Fruit fly (Drosophila melanogaster) whole organism, embryonic: ENCODE measurements around the gene CG8379.

Source experiments
- Awh ChIP-seq: fragments of 200-800 bp; sonication (Bioruptor generic); IDR thresholded peaks from 2 replicates; pipeline ENCODE4, ENCODE4 v1.3.6; 2022; ENCODE audit warnings: missing biosample characterization, missing genetic modification characterization
- Blimp-1 ChIP-seq: fragments of 200-800 bp; sonication (Bioruptor generic); optimal IDR thresholded peaks from 3 replicates; lab custom pipeline; 2018; ENCODE audit warnings: missing biosample characterization, missing genetic modification characterization, mild to moderate bottlenecking, moderate library complexity, missing genetic modification reagents
- CG10147 ChIP-seq: fragments of 200-800 bp; sonication (Bioruptor generic); optimal IDR thresholded peaks from 2 replicates; lab custom pipeline; 2019; ENCODE audit warnings: missing biosample characterization, mild to moderate bottlenecking, missing genetic modification characterization, moderate library complexity
- CG10267 ChIP-seq: fragments of 200-800 bp; sonication (Bioruptor generic); optimal IDR thresholded peaks from 2 replicates; lab custom pipeline; 2018; ENCODE audit warnings: missing biosample characterization, mild to moderate bottlenecking, missing genetic modification characterization, moderate library complexity
- CG10654 ChIP-seq: fragments of 200-800 bp; sonication (Bioruptor generic); optimal IDR thresholded peaks from 2 replicates; lab custom pipeline; 2016; ENCODE audit warnings: missing biosample characterization, missing genetic modification characterization
- CG11085 ChIP-seq: fragments of 200-800 bp; sonication (Bioruptor generic); IDR thresholded peaks from 2 replicates; pipeline ENCODE4 v1.3.6; 2022; ENCODE audit warnings: missing biosample characterization, missing genetic modification characterization
- CG11093 ChIP-seq: fragments of 200-800 bp; sonication (Bioruptor generic); IDR thresholded peaks from 3 replicates; pipeline ENCODE4 v1.3.6; 2022; ENCODE audit warnings: missing biosample characterization, missing genetic modification characterization
- CG11247 ChIP-seq: fragments of 200-800 bp; sonication (Bioruptor generic); IDR thresholded peaks from 2 replicates; pipeline ENCODE4 v1.3.6; 2022; ENCODE audit warnings: missing biosample characterization, missing genetic modification characterization
- CG11696 ChIP-seq: fragments of 200-800 bp; sonication (Bioruptor generic); IDR thresholded peaks from 2 replicates; pipeline ENCODE4 v1.3.6; 2022; ENCODE audit warnings: missing biosample characterization, missing genetic modification characterization
- CG12219 ChIP-seq: fragments of 200-800 bp; sonication (Bioruptor generic); optimal IDR thresholded peaks from 3 replicates; lab custom pipeline; 2018; ENCODE audit warnings: missing biosample characterization, mild to moderate bottlenecking, missing genetic modification characterization
- CG12299 ChIP-seq: fragments of 200-800 bp; sonication (Bioruptor generic); optimal IDR thresholded peaks from 2 replicates; lab custom pipeline; 2018; ENCODE audit warnings: missing biosample characterization, mild to moderate bottlenecking, missing genetic modification characterization
- CG13775 ChIP-seq: fragments of 200-800 bp; sonication (Bioruptor generic); optimal IDR thresholded peaks from 3 replicates; lab custom pipeline; 2017; ENCODE audit warnings: missing biosample characterization, mild to moderate bottlenecking, missing genetic modification characterization
- CG1529 ChIP-seq: fragments of 200-800 bp; sonication (Bioruptor generic); optimal IDR thresholded peaks from 3 replicates; lab custom pipeline; 2018; ENCODE audit warnings: missing biosample characterization, missing genetic modification characterization
- CG17612 ChIP-seq: fragments of 200-800 bp; sonication (Bioruptor generic); IDR thresholded peaks from 2 replicates; pipeline ENCODE4 v1.3.6; 2022; ENCODE audit warnings: missing biosample characterization, missing genetic modification characterization
- CG17912 ChIP-seq: fragments of 200-800 bp; sonication (Bioruptor generic); optimal IDR thresholded peaks from 2 replicates; lab custom pipeline; 2018; ENCODE audit warnings: missing biosample characterization, mild to moderate bottlenecking, missing genetic modification characterization
- CG18476 ChIP-seq: fragments of 200-800 bp; sonication (Bioruptor generic); optimal IDR thresholded peaks from 2 replicates; lab custom pipeline; 2016; ENCODE audit warnings: missing biosample characterization, mild to moderate bottlenecking, missing genetic modification characterization
- CG2116 ChIP-seq: fragments of 200-800 bp; sonication (Bioruptor generic); optimal IDR thresholded peaks from 3 replicates; lab custom pipeline; 2018; ENCODE audit warnings: missing biosample characterization, mild to moderate bottlenecking, missing genetic modification characterization
- CG2129 ChIP-seq: fragments of 200-800 bp; sonication (Bioruptor generic); IDR thresholded peaks from 2 replicates; pipeline ENCODE4 v1.3.6; 2022; ENCODE audit warnings: missing biosample characterization, missing genetic modification characterization; ENCODE audit not compliant: partially characterized antibody
- CG2199 ChIP-seq: fragments of 200-800 bp; sonication (Bioruptor generic); IDR thresholded peaks from 3 replicates; pipeline ENCODE4 v1.3.6; 2022; ENCODE audit warnings: missing biosample characterization, missing genetic modification characterization
- CG3065 ChIP-seq: fragments of 200-800 bp; sonication (Bioruptor generic); optimal IDR thresholded peaks from 2 replicates; lab custom pipeline; 2016; ENCODE audit warnings: missing biosample characterization, missing genetic modification characterization
- CG34376 ChIP-seq: fragments of 200-800 bp; sonication (Bioruptor generic); optimal IDR thresholded peaks from 2 replicates; lab custom pipeline; 2018; ENCODE audit warnings: missing biosample characterization, mild to moderate bottlenecking, missing genetic modification characterization
- CG6854 ChIP-seq: fragments of 200-800 bp; sonication (Bioruptor generic); optimal IDR thresholded peaks from 3 replicates; lab custom pipeline; 2017; ENCODE audit warnings: missing biosample characterization, mild to moderate bottlenecking, missing genetic modification characterization
- CG8944 ChIP-seq: fragments of 200-800 bp; sonication (Bioruptor generic); optimal IDR thresholded peaks from 3 replicates; lab custom pipeline; 2016; ENCODE audit warnings: missing biosample characterization, missing genetic modification characterization
- CTCF ChIP-seq: fragments of 200-800 bp; sonication (Bioruptor generic); optimal IDR thresholded peaks from 2 replicates; lab custom pipeline; 2017; ENCODE audit warnings: missing biosample characterization, mild to moderate bottlenecking, missing genetic modification characterization, moderate library complexity
- D19B ChIP-seq: fragments of 200-800 bp; sonication (Bioruptor generic); optimal IDR thresholded peaks from 2 replicates; lab custom pipeline; 2017; ENCODE audit warnings: missing biosample characterization, mild to moderate bottlenecking, missing genetic modification characterization
- Dbx ChIP-seq: fragments of 200-800 bp; sonication (Bioruptor generic); IDR thresholded peaks from 3 replicates; pipeline ENCODE4 v1.3.6; 2022; ENCODE audit warnings: missing biosample characterization, missing genetic modification characterization
- Dek ChIP-seq: fragments of 200-800 bp; sonication (Bioruptor generic); optimal IDR thresholded peaks from 3 replicates; lab custom pipeline; 2019; ENCODE audit warnings: missing biosample characterization, mild to moderate bottlenecking, missing genetic modification characterization, moderate library complexity
- Dip3 ChIP-seq: fragments of 200-800 bp; sonication (Bioruptor generic); optimal IDR thresholded peaks from 3 replicates; lab custom pipeline; 2016; ENCODE audit warnings: missing biosample characterization, missing genetic modification characterization
- ERR ChIP-seq: fragments of 200-800 bp; sonication (Bioruptor generic); optimal IDR thresholded peaks from 2 replicates; lab custom pipeline; 2016; ENCODE audit warnings: missing biosample characterization, missing genetic modification characterization
- HHEX ChIP-seq: fragments of 200-800 bp; sonication (Bioruptor generic); optimal IDR thresholded peaks from 3 replicates; lab custom pipeline; 2017; ENCODE audit warnings: missing biosample characterization, mild to moderate bottlenecking, missing genetic modification characterization, missing genetic modification reagents
- HLH54F ChIP-seq: fragments of 200-800 bp; sonication (Bioruptor generic); optimal IDR thresholded peaks from 3 replicates; lab custom pipeline; 2016; ENCODE audit warnings: missing biosample characterization, missing genetic modification characterization
- HmgZ ChIP-seq: fragments of 200-800 bp; sonication (Bioruptor generic); optimal IDR thresholded peaks from 2 replicates; lab custom pipeline; 2018; ENCODE audit warnings: missing biosample characterization, mild to moderate bottlenecking, missing genetic modification characterization
- Jarid2 ChIP-seq: fragments of 200-800 bp; sonication (Bioruptor generic); optimal IDR thresholded peaks from 3 replicates; lab custom pipeline; 2017; ENCODE audit warnings: mild to moderate bottlenecking, missing biosample characterization, missing genetic modification reagents, missing genetic modification characterization
- MESR4 ChIP-seq: fragments of 200-800 bp; sonication (Bioruptor generic); optimal IDR thresholded peaks from 2 replicates; lab custom pipeline; 2018; ENCODE audit warnings: missing biosample characterization, mild to moderate bottlenecking, missing genetic modification characterization, moderate library complexity
- Med ChIP-seq: fragments of 200-800 bp; sonication (Bioruptor generic); peaks from one replicate; lab custom pipeline; 2016; ENCODE audit warnings: missing biosample characterization, missing genetic modification characterization, mild to moderate bottlenecking, inconsistent platforms, moderate library complexity
- Scr ChIP-seq: fragments of 200-800 bp; sonication (Bioruptor generic); IDR thresholded peaks from 2 replicates; pipeline ENCODE4 v1.3.6; 2022; ENCODE audit warnings: missing biosample characterization, missing genetic modification characterization; ENCODE audit not compliant: partially characterized antibody
- Sin3A ChIP-seq: fragments of >200 bp; optimal IDR thresholded peaks from 2 replicates; lab custom pipeline; 2018
- ash1 ChIP-seq: fragments of 200-800 bp; sonication (Bioruptor generic); optimal IDR thresholded peaks from 2 replicates; lab custom pipeline; 2018; ENCODE audit warnings: missing biosample characterization, mild to moderate bottlenecking, missing genetic modification characterization
- br ChIP-seq: fragments of >200 bp; optimal IDR thresholded peaks from 2 replicates; lab custom pipeline; 2017
- chm ChIP-seq: fragments of 200-800 bp; sonication (Bioruptor generic); IDR thresholded peaks from 2 replicates; pipeline ENCODE4 v1.3.6; 2022; ENCODE audit warnings: missing biosample characterization, missing genetic modification characterization
- danr ChIP-seq: fragments of 200-800 bp; sonication (Bioruptor generic); IDR thresholded peaks from 2 replicates; pipeline ENCODE4 v1.3.6; 2022; ENCODE audit warnings: missing biosample characterization, missing genetic modification characterization
- esg ChIP-seq: fragments of 200-800 bp; sonication (Bioruptor generic); conservative IDR thresholded peaks from 2 replicates; pipeline ENCODE4 v1.3.6; 2022; ENCODE audit warnings: missing biosample characterization, missing genetic modification characterization
- eve ChIP-seq, 2 experiments: fragments of >200 bp; optimal IDR thresholded peaks; 2 replicates each; lab custom pipeline; 2017; ENCODE audit warnings: missing biosample characterization in 2 of 2, missing genetic modification characterization in 2 of 2
- fu2 ChIP-seq: fragments of 200-800 bp; sonication (Bioruptor generic); optimal IDR thresholded peaks from 2 replicates; lab custom pipeline; 2016; ENCODE audit warnings: missing biosample characterization, missing genetic modification characterization
- gce ChIP-seq: fragments of 200-800 bp; sonication (Bioruptor generic); IDR thresholded peaks from 3 replicates; pipeline ENCODE4 v1.3.6; 2022; ENCODE audit warnings: missing biosample characterization, missing genetic modification characterization
- gsb ChIP-seq: fragments of 200-800 bp; sonication (Bioruptor generic); IDR thresholded peaks from 2 replicates; pipeline ENCODE4 v1.3.6; 2022; ENCODE audit warnings: missing biosample characterization, missing genetic modification characterization
- ind ChIP-seq: fragments of 200-800 bp; sonication (Bioruptor generic); optimal IDR thresholded peaks from 3 replicates; lab custom pipeline; 2016; ENCODE audit warnings: missing biosample characterization, missing genetic modification characterization
- lilli ChIP-seq: fragments of 200-800 bp; sonication (Bioruptor generic); optimal IDR thresholded peaks from 3 replicates; lab custom pipeline; 2016; ENCODE audit warnings: missing biosample characterization, missing genetic modification characterization
- p53 ChIP-seq: fragments of 200-800 bp; sonication (Bioruptor generic); optimal IDR thresholded peaks from 2 replicates; lab custom pipeline; 2016; ENCODE audit warnings: missing biosample characterization, missing genetic modification characterization
- run ChIP-seq: fragments of 200-800 bp; sonication (Bioruptor generic); optimal IDR thresholded peaks from 3 replicates; lab custom pipeline; 2018; ENCODE audit warnings: missing biosample characterization, mild to moderate bottlenecking, missing genetic modification characterization
- sim ChIP-seq: fragments of 200-800 bp; sonication (Bioruptor generic); IDR thresholded peaks from 2 replicates; pipeline ENCODE4 v1.3.6; 2022; ENCODE audit warnings: missing biosample characterization, missing genetic modification characterization
- z ChIP-seq: fragments of 200-800 bp; sonication (Bioruptor generic); IDR thresholded peaks from 3 replicates; pipeline ENCODE4 v1.3.6; 2022; ENCODE audit warnings: missing biosample characterization, missing genetic modification characterization

Gene CG8379

DNA sequence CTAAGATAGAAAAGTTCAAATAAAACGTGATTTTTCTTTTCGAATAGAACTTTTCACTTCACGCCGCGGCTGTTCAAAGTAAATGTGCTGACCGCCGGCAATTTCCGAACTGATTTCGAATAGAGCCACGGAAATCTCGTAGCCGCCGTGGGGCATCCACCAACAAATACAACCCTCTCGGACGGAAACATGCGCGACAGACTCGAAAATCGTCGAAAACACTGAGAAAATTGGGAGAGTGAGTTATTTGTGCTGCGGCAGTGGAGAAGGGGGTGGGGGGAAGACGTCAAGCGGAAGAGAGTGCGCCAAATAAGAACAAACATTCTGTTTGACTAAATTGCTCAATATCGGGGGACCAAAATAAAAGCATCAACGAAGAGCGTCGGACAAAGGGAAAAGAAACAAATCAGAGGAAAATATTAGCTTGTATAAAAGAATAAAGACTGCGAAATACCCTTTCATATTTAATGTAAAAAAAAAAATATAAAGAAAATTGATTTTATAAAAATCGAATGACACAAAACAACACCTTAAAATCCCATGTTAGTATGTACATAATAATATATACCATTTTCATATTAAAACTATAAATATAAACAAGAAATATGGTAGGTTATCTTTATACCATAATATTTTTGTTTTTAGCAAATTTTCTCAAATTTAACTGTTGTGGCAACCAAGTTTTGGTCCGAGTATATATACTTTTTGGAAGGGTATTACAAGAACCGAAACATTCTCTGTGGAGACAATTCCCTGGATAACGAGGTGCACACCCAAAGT is 43.3 kb downstream of the CG8379 start (continued):
- TF ChIP-seq sim (GFP tag; lab: Robert Waterston, UW) (no peak), CG11247 (GFP tag; lab: Robert Waterston, UW) (no peak), br (lab: Kevin White, UChicago) (no peak), HLH54F (GFP tag; lab: Kevin White, UChicago) (no peak), CG3065 (GFP tag; lab: Kevin White, UChicago) (peak; percentile 33), MESR4 (GFP tag; lab: Kevin White, UChicago) (no peak), chm (GFP tag; lab: Robert Waterston, UW) (0 out of 2 replicates have a peak, but pooled peaks have one; percentile 21), CG11093 (GFP tag; lab: Robert Waterston, UW) (0 out of 3 replicates have a peak, but pooled peaks have one; percentile 18), z (GFP tag; lab: Robert Waterston, UW) (0 out of 3 replicates have a peak, but pooled peaks have one; percentile 17), CG17912 (GFP tag; lab: Kevin White, UChicago) (no peak), CG12219 (GFP tag; lab: Kevin White, UChicago) (no peak), CG11696 (no peak), Scr (GFP tag; lab: Robert Waterston, UW) (no peak), Dip3 (no peak), CG2129 (GFP tag; lab: Robert Waterston, UW) (no peak), CG2199 (GFP tag; lab: Robert Waterston, UW) (peak; percentile 93), CG10267 (peak; percentile 63), CG8944 (GFP tag; lab: Kevin White, UChicago) (no peak), CG17612 (GFP tag; lab: Robert Waterston, UW) (no peak), CG6854 (GFP tag; lab: Kevin White, UChicago) (no peak), CG1529 (peak; percentile 16), Med (GFP tag; lab: Kevin White, UChicago) (peak; percentile 69), ind (GFP tag; lab: Kevin White, UChicago) (peak; percentile 23), CG34376 (no peak), D19B (GFP tag; lab: Kevin White, UChicago) (peak; percentile 29), HHEX (no peak), CG13775 (GFP tag; lab: Kevin White, UChicago) (peak; percentile 26), CG2116 (GFP tag; lab: Kevin White, UChicago) (no peak), fu2 (GFP tag; lab: Kevin White, UChicago) (no peak), ash1 (GFP tag; lab: Kevin White, UChicago) (no peak), CG11085 (no peak), CG10147 (GFP tag; lab: Kevin White, UChicago) (peak; percentile 54), CG18476 (GFP tag; lab: Kevin White, UChicago) (peak; percentile 55), Sin3A (lab: Kevin White, UChicago) (no peak), danr (no peak), CG12299 (tag; lab: Kevin White, UChicago) (peak; percentile 8), esg (GFP tag; lab: Robert Waterston, UW) (peak; percentile 22; the same call in 1 of the 2 replicates), CTCF (GFP tag; lab: Kevin White, UChicago) (no peak), lilli (GFP tag; lab: Kevin White, UChicago) (no peak), Dbx (GFP tag; lab: Robert Waterston, UW) (no peak), Blimp-1 (peak; percentile 78), p53 (GFP tag; lab: Kevin White, UChicago) (no peak), run (tag; lab: Kevin White, UChicago) (peak; percentile 12), CG10654 (GFP tag; lab: Kevin White, UChicago) (no peak), Dek (tag; lab: Kevin White, UChicago) (peak; percentile 41), Jarid2 (GFP tag; lab: Kevin White, UChicago) (no peak), gce (GFP tag; lab: Robert Waterston, UW) (no peak), eve (GFP tag; optimal IDR thresholded peaks at IDR 0.05; lab: Kevin White, UChicago) (no peak), ERR (GFP tag; lab: Kevin White, UChicago) (no peak), Awh (GFP tag; lab: Robert Waterston, UW) (no peak), HmgZ (tag; lab: Kevin White, UChicago) (no peak), gsb (GFP tag; lab: Robert Waterston, UW) (no peak)
